Fruit fly (Drosophila melanogaster) whole organism, adult: ENCODE measurements around the gene Ae2.

Source experiments
- CG11617 ChIP-seq: fragments of 200-800 bp; sonication (Bioruptor generic); optimal IDR thresholded peaks from 2 replicates; lab custom pipeline; 2017; ENCODE audit warnings: mild to moderate bottlenecking, missing biosample characterization, missing genetic modification reagents, missing genetic modification characterization
- CG12768 ChIP-seq: fragments of 200-800 bp; sonication (Bioruptor generic); optimal IDR thresholded peaks from 2 replicates; lab custom pipeline; 2017; ENCODE audit warnings: missing biosample characterization, missing genetic modification characterization, mild to moderate bottlenecking, moderate library complexity, missing genetic modification reagents
- CG14711 ChIP-seq: fragments of 200-800 bp; sonication (Bioruptor generic); optimal IDR thresholded peaks from 2 replicates; lab custom pipeline; 2018; ENCODE audit warnings: missing biosample characterization, mild to moderate bottlenecking, missing genetic modification characterization, moderate library complexity
- CG5204 ChIP-seq: fragments of 200-800 bp; sonication (Bioruptor generic); optimal IDR thresholded peaks from 2 replicates; lab custom pipeline; 2016; ENCODE audit warnings: missing biosample characterization, missing genetic modification characterization
- CG7101 ChIP-seq: fragments of 200-800 bp; sonication (Bioruptor generic); optimal IDR thresholded peaks from 2 replicates; lab custom pipeline; 2018; ENCODE audit warnings: missing biosample characterization, mild to moderate bottlenecking, missing genetic modification characterization, moderate library complexity
- Clk ChIP-seq: fragments of 200-800 bp; sonication (Bioruptor generic); optimal IDR thresholded peaks from 2 replicates; lab custom pipeline; 2017; ENCODE audit warnings: missing biosample characterization, missing genetic modification characterization
- Crg-1 ChIP-seq: fragments of 200-800 bp; sonication (Bioruptor generic); optimal IDR thresholded peaks from 2 replicates; lab custom pipeline; 2016; ENCODE audit warnings: missing biosample characterization, missing genetic modification characterization
- cic ChIP-seq: fragments of 200-800 bp; sonication (Bioruptor generic); optimal IDR thresholded peaks from 2 replicates; lab custom pipeline; 2017; ENCODE audit warnings: missing biosample characterization, mild to moderate bottlenecking, missing genetic modification characterization, moderate library complexity
- kay ChIP-seq: fragments of 200-800 bp; sonication (Bioruptor generic); peaks from one replicate; lab custom pipeline; 2016; ENCODE audit warnings: missing biosample characterization, missing genetic modification characterization, borderline replicate concordance
- ovo ChIP-seq: fragments of 200-800 bp; sonication (Bioruptor generic); optimal IDR thresholded peaks from 2 replicates; lab custom pipeline; 2016; ENCODE audit warnings: missing biosample characterization, missing genetic modification characterization
- tj ChIP-seq: fragments of 200-800 bp; sonication (Bioruptor generic); optimal IDR thresholded peaks from 3 replicates; lab custom pipeline; 2017; ENCODE audit warnings: missing biosample characterization, mild to moderate bottlenecking, missing genetic modification characterization, moderate library complexity
- toe ChIP-seq: fragments of 200-800 bp; sonication (Bioruptor generic); optimal IDR thresholded peaks from 2 replicates; lab custom pipeline; 2016; ENCODE audit warnings: missing biosample characterization, missing genetic modification characterization

dm6 chr3L:9815705-9816104 lies 52.4 kb downstream of the Ae2 start:
- TF ChIP-seq CG5204 (GFP tag; lab: Kevin White, UChicago): no peak
- no peak for TF ChIP-seq tj (GFP tag; lab: Kevin White, UChicago)
- TF ChIP-seq kay (GFP tag; lab: Kevin White, UChicago): no peak
- no peak for TF ChIP-seq Clk (GFP tag; lab: Kevin White, UChicago)
- no peak for TF ChIP-seq cic
- TF ChIP-seq CG7101 (tag; lab: Kevin White, UChicago): no peak
- TF ChIP-seq CG14711 (tag; lab: Kevin White, UChicago): no peak
- TF ChIP-seq ovo (GFP tag; lab: Kevin White, UChicago): no peak
- no peak for TF ChIP-seq toe (GFP tag; lab: Kevin White, UChicago)
- TF ChIP-seq CG12768: no peak
- no peak for TF ChIP-seq CG11617 (GFP tag; lab: Kevin White, UChicago)
- no peak for TF ChIP-seq Crg-1 (GFP tag; lab: Kevin White, UChicago)
